Fruit fly (Drosophila melanogaster) whole organism, wandering third instar larva: ENCODE measurements around the gene gro.

Experiments used
- Abd-B ChIP-seq: fragments of >200 bp; optimal IDR thresholded peaks from 2 replicates; lab custom pipeline; 2017; ENCODE audit warnings: missing biosample characterization, missing genetic modification characterization
- CG32264 ChIP-seq: fragments of 200-800 bp; sonication (Bioruptor generic); optimal IDR thresholded peaks from 2 replicates; lab custom pipeline; 2016; ENCODE audit warnings: missing biosample characterization, missing genetic modification characterization
- CG9705 ChIP-seq: fragments of 200-800 bp; sonication (Bioruptor generic); optimal IDR thresholded peaks from 2 replicates; lab custom pipeline; 2018; ENCODE audit warnings: missing biosample characterization, mild to moderate bottlenecking, missing genetic modification characterization
- CrebA ChIP-seq: fragments of 200-800 bp; sonication (Bioruptor generic); optimal IDR thresholded peaks from 2 replicates; lab custom pipeline; 2016; ENCODE audit warnings: missing biosample characterization, mild to moderate bottlenecking, missing genetic modification characterization, borderline replicate concordance
- Dfd ChIP-seq: fragments of >200 bp; optimal IDR thresholded peaks from 2 replicates; lab custom pipeline; 2017; ENCODE audit warnings: missing biosample characterization, missing genetic modification characterization
- Dif ChIP-seq: fragments of 200-275, 200-300 bp; sonication (Bioruptor generic); optimal IDR thresholded peaks from 2 replicates; lab custom pipeline; 2018; ENCODE audit warnings: missing biosample characterization, missing genetic modification characterization; ENCODE audit not compliant: partially characterized antibody
- GATAd ChIP-seq: sonication (Bioruptor generic); optimal IDR thresholded peaks from 2 replicates; lab custom pipeline; 2016; ENCODE audit warnings: missing biosample characterization, missing genetic modification characterization
- HLH106 ChIP-seq: fragments of 200-800 bp; optimal IDR thresholded peaks from 3 replicates; lab custom pipeline; 2019; ENCODE audit warnings: missing biosample characterization, mild to moderate bottlenecking, missing genetic modification characterization, moderate library complexity
- Hnf4 ChIP-seq: fragments of 200-800 bp; sonication (Bioruptor generic); optimal IDR thresholded peaks from 2 replicates; lab custom pipeline; 2016; ENCODE audit warnings: missing biosample characterization, mild to moderate bottlenecking, missing genetic modification characterization
- Hr78 ChIP-seq: fragments of >200 bp; optimal IDR thresholded peaks from 2 replicates; lab custom pipeline; 2017; ENCODE audit warnings: missing biosample characterization, missing genetic modification characterization
- Hr83 ChIP-seq: fragments of 200-300 bp; sonication (Bioruptor generic); optimal IDR thresholded peaks from 2 replicates; lab custom pipeline; 2016; ENCODE audit warnings: missing biosample characterization, mild to moderate bottlenecking, missing genetic modification characterization, moderate library complexity; ENCODE audit not compliant: poor library complexity, severe bottlenecking
- Jra ChIP-seq: sonication (Bioruptor generic); optimal IDR thresholded peaks from 2 replicates; lab custom pipeline; 2016; ENCODE audit warnings: missing biosample characterization, missing genetic modification characterization
- Mio ChIP-seq: sonication (Bioruptor generic); optimal IDR thresholded peaks from 2 replicates; lab custom pipeline; 2016; ENCODE audit warnings: missing biosample characterization, missing genetic modification characterization
- Myc ChIP-seq: fragments of >200 bp; optimal IDR thresholded peaks from 2 replicates; lab custom pipeline; 2017
- N ChIP-seq: fragments of >200 bp; optimal IDR thresholded peaks from 2 replicates; lab custom pipeline; 2018; ENCODE audit warnings: missing biosample characterization, missing external identifiers, missing genetic modification characterization
- OdsH ChIP-seq: fragments of 200-800 bp; sonication (Bioruptor generic); optimal IDR thresholded peaks from 2 replicates; lab custom pipeline; 2016; ENCODE audit warnings: missing biosample characterization, mild to moderate bottlenecking, missing genetic modification characterization
- Rel ChIP-seq, 2 experiments: fragments of 200-800 bp; sonication (Bioruptor generic) in 1 of 2; optimal IDR thresholded peaks; 2 replicates in 1 of 2; 3 replicates in 1 of 2; lab custom pipeline; 2016 to 2019; ENCODE audit warnings: mild to moderate bottlenecking in 2 of 2, missing biosample characterization in 2 of 2, missing genetic modification characterization in 2 of 2, moderate library complexity in 1 of 2
- Sp1 ChIP-seq: fragments of 200-800 bp; sonication (Bioruptor generic); optimal IDR thresholded peaks from 3 replicates; lab custom pipeline; 2019; ENCODE audit warnings: missing biosample characterization, mild to moderate bottlenecking, missing genetic modification characterization, moderate library complexity
- Vsx2 ChIP-seq: fragments of 200-300, 225-300 bp; sonication (Bioruptor generic); optimal IDR thresholded peaks from 2 replicates; lab custom pipeline; 2018; ENCODE audit warnings: missing biosample characterization, missing genetic modification characterization; ENCODE audit not compliant: partially characterized antibody
- br ChIP-seq: fragments of 200-800 bp; sonication (Bioruptor generic); optimal IDR thresholded peaks from 2 replicates; lab custom pipeline; 2016; ENCODE audit warnings: missing biosample characterization, missing genetic modification characterization
- brk ChIP-seq: fragments of 200-800 bp; sonication (Bioruptor generic); optimal IDR thresholded peaks from 2 replicates; lab custom pipeline; 2016; ENCODE audit warnings: missing biosample characterization, mild to moderate bottlenecking, missing genetic modification characterization
- dl ChIP-seq, 2 experiments: fragments of 175-275, 200-275 bp in 1 of 2; fragments of 200-275 bp in 1 of 2; sonication (Bioruptor generic); optimal IDR thresholded peaks; lab custom pipeline; 2018; ENCODE audit warnings: mild to moderate bottlenecking in 2 of 2, missing biosample characterization in 2 of 2, missing genetic modification characterization in 2 of 2, moderate library complexity in 2 of 2; ENCODE audit not compliant: partially characterized antibody in 2 of 2, insufficient read depth in 1 of 2
- dmrt93B ChIP-seq: fragments of 200-800 bp; sonication (Bioruptor generic); optimal IDR thresholded peaks from 2 replicates; lab custom pipeline; 2018; ENCODE audit warnings: missing biosample characterization, mild to moderate bottlenecking, missing genetic modification characterization
- dsf ChIP-seq: sonication (Bioruptor generic); optimal IDR thresholded peaks from 2 replicates; lab custom pipeline; 2016; ENCODE audit warnings: missing biosample characterization, missing genetic modification characterization, borderline replicate concordance
- ey ChIP-seq: fragments of 200-800 bp; sonication (Bioruptor generic); optimal IDR thresholded peaks from 2 replicates; lab custom pipeline; 2016; ENCODE audit warnings: missing biosample characterization, missing genetic modification characterization
- foxo ChIP-seq, 2 experiments: fragments of 200-800 bp; sonication (Bioruptor generic); optimal IDR thresholded peaks; 2 replicates in 1 of 2; 3 replicates in 1 of 2; lab custom pipeline; 2016 to 2017; ENCODE audit warnings: missing biosample characterization in 2 of 2, missing genetic modification characterization in 2 of 2
- fru ChIP-seq: fragments of 200-800 bp; sonication (Bioruptor generic); optimal IDR thresholded peaks from 3 replicates; lab custom pipeline; 2016; ENCODE audit warnings: missing biosample characterization, mild to moderate bottlenecking, missing genetic modification characterization
- h ChIP-seq: fragments of 200-800 bp; sonication (Bioruptor generic); optimal IDR thresholded peaks from 3 replicates; lab custom pipeline; 2016; ENCODE audit warnings: missing biosample characterization, mild to moderate bottlenecking, missing genetic modification characterization
- jim ChIP-seq: fragments of 175-275, 200-325 bp; sonication (Bioruptor generic); optimal IDR thresholded peaks from 2 replicates; lab custom pipeline; 2016; ENCODE audit warnings: missing biosample characterization, mild to moderate bottlenecking, missing genetic modification characterization
- lola ChIP-seq: fragments of >200 bp; optimal IDR thresholded peaks from 2 replicates; lab custom pipeline; 2017; ENCODE audit warnings: missing biosample characterization, missing genetic modification characterization
- pan ChIP-seq: fragments of >200 bp; optimal IDR thresholded peaks from 2 replicates; lab custom pipeline; 2017
- psq ChIP-seq: fragments of 200-800 bp; sonication (Bioruptor generic); optimal IDR thresholded peaks from 3 replicates; lab custom pipeline; 2017; ENCODE audit warnings: missing biosample characterization, mild to moderate bottlenecking, missing genetic modification characterization, moderate library complexity
- rgr ChIP-seq: fragments of 200-800 bp; sonication (Bioruptor generic); optimal IDR thresholded peaks from 3 replicates; lab custom pipeline; 2016; ENCODE audit warnings: missing biosample characterization, mild to moderate bottlenecking, missing genetic modification characterization
- sage ChIP-seq: fragments of 200-800 bp; sonication (Bioruptor generic); optimal IDR thresholded peaks from 2 replicates; lab custom pipeline; 2016; ENCODE audit warnings: missing biosample characterization, mild to moderate bottlenecking, missing genetic modification characterization
- sv ChIP-seq: fragments of 200-800 bp; sonication (Bioruptor generic); optimal IDR thresholded peaks from 3 replicates; lab custom pipeline; 2016; ENCODE audit warnings: missing biosample characterization, missing genetic modification characterization
- tai ChIP-seq: sonication (Bioruptor generic); optimal IDR thresholded peaks from 2 replicates; lab custom pipeline; 2016; ENCODE audit warnings: missing biosample characterization, missing genetic modification characterization
- usp ChIP-seq: fragments of >200 bp; optimal IDR thresholded peaks from 2 replicates; lab custom pipeline; 2017; ENCODE audit warnings: missing biosample characterization, missing genetic modification characterization
- woc ChIP-seq: sonication (Bioruptor generic); optimal IDR thresholded peaks from 2 replicates; lab custom pipeline; 2016; ENCODE audit warnings: missing biosample characterization, mild to moderate bottlenecking, missing genetic modification characterization

gro gene

DNA sequence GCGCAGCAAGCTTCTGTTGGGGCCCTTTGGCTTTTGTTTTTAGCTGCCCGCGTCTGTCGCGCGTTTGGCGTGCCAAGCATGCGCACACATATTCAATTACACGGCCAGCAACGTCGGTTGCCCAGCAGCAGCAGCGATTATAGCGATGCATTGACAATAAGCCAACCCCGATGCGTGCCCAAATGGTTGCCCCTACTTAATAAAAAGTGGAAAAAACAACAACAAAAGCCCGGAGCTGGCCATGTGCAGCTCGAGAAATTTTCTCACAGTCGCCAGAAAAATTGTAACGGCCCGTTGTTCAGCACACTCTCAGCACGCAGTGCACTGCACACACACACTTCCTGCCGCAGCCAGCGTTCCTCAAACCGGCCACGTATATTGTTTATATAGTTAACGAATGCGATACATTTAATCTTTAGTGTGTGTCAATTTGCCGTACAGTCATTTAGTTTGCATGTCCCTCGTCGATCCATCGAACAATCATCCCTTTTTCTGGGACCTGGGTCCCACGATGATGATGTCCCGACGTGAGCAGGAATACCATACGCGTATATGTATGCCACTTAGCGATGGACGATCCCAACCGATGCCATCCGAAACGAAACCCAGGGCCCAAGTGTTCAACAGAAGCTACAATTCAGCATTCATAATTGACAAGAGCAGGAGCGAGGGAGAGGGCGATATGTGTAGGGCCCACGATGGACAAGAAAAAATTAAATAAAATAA, 6.7 kb upstream of the gro start:
- TF ChIP-seq br (GFP tag; lab: Kevin White, UChicago) (no peak), Dif (GFP tag; lab: Kevin White, UChicago) (no peak), rgr (GFP tag; lab: Kevin White, UChicago) (no peak), tai (GFP tag; lab: Kevin White, UChicago) (no peak), sage (GFP tag; lab: Kevin White, UChicago) (no peak), ey (no peak), Hr78 (GFP tag; lab: Kevin White, UChicago) (no peak), GATAd (GFP tag; lab: Kevin White, UChicago) (no peak), HLH106 (no peak), Abd-B (no peak), jim (GFP tag; lab: Kevin White, UChicago) (no peak), CrebA (no peak)
- TF ChIP-seq, all 38 proteins: peak for 0

DNA sequence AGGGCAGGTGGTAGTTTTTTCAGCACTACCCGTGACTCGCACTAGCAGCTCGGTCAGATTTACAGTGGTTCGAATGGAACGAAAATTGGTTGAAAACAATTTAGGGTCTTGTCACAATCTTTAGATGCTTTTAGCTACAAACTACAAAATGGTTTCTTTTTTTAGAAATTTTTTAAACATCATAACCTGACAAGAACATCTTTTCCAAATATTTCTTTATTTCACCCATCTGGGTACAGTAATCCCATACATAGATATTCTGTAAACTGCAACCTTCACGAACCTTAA, 6.2 kb upstream of the gro start:
- TF ChIP-seq Jra (no peak), CG32264 (GFP tag; lab: Kevin White, UChicago) (no peak), woc (peak; percentile 25)

DNA sequence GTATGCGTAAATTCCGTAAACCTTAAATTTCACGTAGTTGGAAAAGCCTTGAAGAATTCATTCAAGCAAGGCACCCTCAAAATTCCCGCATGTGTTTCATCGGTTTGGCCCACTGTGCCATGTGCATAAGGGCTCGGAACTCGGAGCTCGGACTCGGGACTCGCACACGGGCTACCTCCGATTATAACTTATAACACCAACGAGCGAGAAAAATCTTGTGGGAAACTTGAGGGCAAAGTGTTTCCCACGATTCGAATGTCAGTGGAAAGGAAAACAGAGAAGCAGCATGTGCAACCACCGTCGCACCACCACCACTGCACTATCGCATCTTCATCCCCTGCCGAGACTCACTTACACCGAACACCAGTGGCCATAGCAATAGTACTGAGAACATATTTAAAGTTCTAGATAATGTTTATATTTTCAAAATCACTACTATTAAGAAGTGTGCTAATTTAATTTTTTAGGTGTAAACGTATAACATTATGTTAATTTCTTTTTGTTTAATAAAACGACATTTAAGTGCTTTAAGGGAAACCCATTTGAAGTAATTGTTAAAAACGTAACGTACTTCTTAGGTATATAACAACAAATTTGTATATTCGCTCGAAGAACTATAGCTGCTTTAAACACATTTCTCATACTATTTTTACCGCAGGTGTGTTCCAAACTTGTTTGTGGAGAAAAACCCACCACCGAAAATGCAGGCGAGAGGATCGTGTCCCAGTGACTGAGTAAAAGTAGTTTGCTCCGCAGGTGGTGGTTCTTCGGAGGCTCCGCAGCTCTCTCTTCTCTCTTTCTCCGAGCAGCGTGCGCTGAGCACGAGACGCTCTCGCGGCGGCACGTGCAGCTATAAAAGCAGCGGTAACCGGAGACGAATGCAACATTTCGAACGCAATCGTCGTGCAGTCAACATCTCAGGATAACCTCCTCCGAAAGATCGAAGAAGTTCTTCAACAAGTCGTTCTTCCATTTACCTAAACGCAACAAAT, 5.1 kb upstream of the gro start:
- TF ChIP-seq pan (lab: Kevin White, UChicago): no peak
- peak; percentile 71 for TF ChIP-seq Hnf4 (GFP tag; lab: Kevin White, UChicago)
- peak; percentile 85 for TF ChIP-seq brk
- no peak for TF ChIP-seq usp (GFP tag; lab: Kevin White, UChicago)
- no peak for TF ChIP-seq Rel (GFP tag; optimal IDR thresholded peaks at IDR 0.05; lab: Kevin White, UChicago)
- peak; percentile 54 for TF ChIP-seq Rel (tag; optimal IDR thresholded peaks at IDR 0.05; lab: Kevin White, UChicago)
- no peak for TF ChIP-seq GATAd (GFP tag; lab: Kevin White, UChicago)
- peak; percentile 88 for TF ChIP-seq ey
- peak; percentile 87 for TF ChIP-seq dmrt93B
- TF ChIP-seq Vsx2 (GFP tag; lab: Kevin White, UChicago): peak; percentile 18
- no peak for TF ChIP-seq Mio (GFP tag; lab: Kevin White, UChicago)
- peak; percentile 76 for TF ChIP-seq tai (GFP tag; lab: Kevin White, UChicago)
- TF ChIP-seq Hr83 (GFP tag; lab: Kevin White, UChicago): no peak
- TF ChIP-seq woc: peak; percentile 93
- TF ChIP-seq Myc (lab: Kevin White, UChicago): no peak
- peak; percentile 75 for TF ChIP-seq CG32264 (GFP tag; lab: Kevin White, UChicago)
- peak; percentile 73 for TF ChIP-seq Dfd
- TF ChIP-seq jim (GFP tag; lab: Kevin White, UChicago): no peak
- peak; percentile 97 for TF ChIP-seq Sp1
- peak; percentile 61 for TF ChIP-seq sage (GFP tag; lab: Kevin White, UChicago)
- peak; percentile 86 for TF ChIP-seq rgr (GFP tag; lab: Kevin White, UChicago)
- TF ChIP-seq CrebA: no peak
- peak; percentile 72 for TF ChIP-seq sv (GFP tag; lab: Kevin White, UChicago)
- TF ChIP-seq CG9705 (GFP tag; lab: Kevin White, UChicago): peak; percentile 84
- TF ChIP-seq dsf (GFP tag; lab: Kevin White, UChicago): peak; percentile 55
- TF ChIP-seq OdsH (GFP tag; lab: Kevin White, UChicago): peak; percentile 91
- no peak for TF ChIP-seq Hr78 (GFP tag; lab: Kevin White, UChicago)
- peak; percentile 31 to 48 for TF ChIP-seq dl (GFP tag; optimal IDR thresholded peaks at IDR 0.05; lab: Kevin White, UChicago; ENCODE audit: insufficient read depth in 1 of 2, partially characterized antibody in 2 of 2)
- TF ChIP-seq Abd-B: no peak
- TF ChIP-seq psq (GFP tag; lab: Kevin White, UChicago): peak; percentile 88
- TF ChIP-seq h (GFP tag; lab: Kevin White, UChicago): peak; percentile 93
- TF ChIP-seq br (GFP tag; lab: Kevin White, UChicago): peak; percentile 90
- TF ChIP-seq foxo (GFP tag; optimal IDR thresholded peaks at IDR 0.05; lab: Kevin White, UChicago): peak in 1 of 2 experiments; percentile 91
- no peak for TF ChIP-seq N (GFP tag; lab: Kevin White, UChicago)
- peak; percentile 96 for TF ChIP-seq fru (GFP tag; lab: Kevin White, UChicago)
- TF ChIP-seq Dif (GFP tag; lab: Kevin White, UChicago): peak; percentile 71
- peak; percentile 94 for TF ChIP-seq HLH106
- TF ChIP-seq Jra: peak; percentile 80
- no peak for TF ChIP-seq lola (GFP tag; lab: Kevin White, UChicago)
